Fruit fly (Drosophila melanogaster) whole organism, larva: ENCODE results near the gene Act87E.

ENCODE experiments used
- noc ChIP-seq: fragments of 200-800 bp; sonication (Bioruptor generic); optimal IDR thresholded peaks from 3 replicates; lab custom pipeline; 2019; ENCODE audit warnings: missing biosample characterization, mild to moderate bottlenecking, missing genetic modification characterization, moderate library complexity

Act87E gene

DNA sequence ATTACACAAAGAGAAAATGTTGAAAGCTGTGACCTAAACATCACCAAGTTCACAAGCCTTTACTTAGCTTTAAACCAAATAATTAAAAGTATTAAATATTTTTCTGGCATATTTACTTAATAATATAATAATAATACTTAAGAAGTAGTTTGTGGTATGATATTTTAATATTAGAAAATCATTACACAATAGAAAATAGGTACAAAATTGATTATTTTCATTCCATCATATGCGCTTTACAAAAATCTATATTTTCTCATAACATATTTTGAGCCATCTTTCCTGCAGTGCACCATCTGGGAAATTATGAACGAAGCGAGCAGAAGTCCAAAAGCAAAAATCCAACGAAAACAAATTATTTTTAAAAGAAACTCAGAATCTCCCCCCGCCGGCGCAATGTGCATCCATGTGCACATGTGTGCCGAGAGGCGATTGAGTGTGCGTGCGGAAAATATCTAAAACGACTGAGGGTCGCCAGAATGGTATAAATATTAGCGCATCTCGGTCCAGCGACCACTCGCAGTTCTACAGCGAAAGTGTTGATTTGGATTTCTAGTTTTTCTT, at the start of gene Act87E:
Gene Act87E, plus strand, starts transcription at position 514 of the 564 bp plus-strand sequence.
- peak; percentile 12 for TF ChIP-seq noc (tag; lab: Kevin White, UChicago)

DNA sequence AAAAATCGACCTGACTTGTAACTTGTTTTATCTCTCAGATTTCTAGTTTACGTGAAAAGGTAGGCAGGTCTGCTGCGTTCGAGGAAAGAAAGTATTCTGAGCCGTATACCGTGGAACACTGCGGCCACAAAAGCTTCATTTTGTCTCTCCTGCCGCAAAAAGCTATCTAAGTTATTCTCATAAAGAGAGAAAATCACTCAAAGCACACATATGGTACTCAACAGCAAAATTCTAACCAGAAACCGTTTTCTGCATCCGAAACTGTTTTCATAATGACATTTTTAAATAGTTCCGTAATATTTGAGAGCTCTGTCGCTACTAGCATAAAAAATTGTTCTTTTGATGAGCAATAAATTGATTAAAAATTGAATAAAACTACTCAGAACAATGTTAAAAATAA, 46.1 kb upstream of the Act87E start, which contains the start of the genes CG9813 and CG8870:
Gene CG9813, minus strand, starts transcription at position 101 of the 400 bp plus-strand sequence.
Gene CG8870, plus strand, starts transcription at position 168 of the 400 bp plus-strand sequence.
- TF ChIP-seq noc (tag; lab: Kevin White, UChicago), result no peak

DNA sequence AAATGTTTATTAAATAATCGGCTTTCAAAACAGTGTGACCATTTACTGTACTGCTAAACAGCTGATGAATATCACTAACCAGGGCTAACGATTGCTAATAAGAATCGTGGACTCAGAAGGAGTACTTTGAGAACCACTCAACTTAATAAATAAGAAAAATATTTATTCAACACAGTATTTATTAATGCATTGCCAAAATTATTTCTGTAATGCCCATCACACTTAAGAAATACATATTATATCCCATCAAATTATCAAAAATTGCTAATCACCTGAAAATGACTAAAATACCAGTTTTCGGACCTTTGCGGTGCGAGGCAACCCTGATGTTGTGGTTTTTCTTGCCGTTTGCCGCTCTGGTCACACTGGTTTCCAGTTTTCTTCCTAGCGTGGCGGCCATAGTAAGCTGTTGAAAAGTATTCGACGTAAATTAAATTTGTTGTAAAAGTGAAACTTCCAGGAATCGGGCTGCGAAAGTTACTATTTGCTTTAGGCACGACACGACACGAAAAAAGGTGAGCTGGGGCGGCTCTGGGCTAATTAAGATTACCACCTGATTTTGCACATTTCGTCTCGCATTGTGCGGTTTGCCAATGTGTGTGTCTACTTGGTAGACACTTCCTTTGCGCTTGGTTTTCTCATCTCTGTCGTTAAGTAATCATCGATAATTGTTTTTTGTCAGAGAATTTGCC, 43.9 kb upstream of the Act87E start, which contains the start of the genes mRpS21 and Droj2:
Gene mRpS21, minus strand, starts transcription at position 66 of the 692 bp plus-strand sequence.
Gene Droj2, plus strand, starts transcription at position 363 of the 692 bp plus-strand sequence.
- peak; percentile 32 for TF ChIP-seq noc (tag; lab: Kevin White, UChicago)

DNA sequence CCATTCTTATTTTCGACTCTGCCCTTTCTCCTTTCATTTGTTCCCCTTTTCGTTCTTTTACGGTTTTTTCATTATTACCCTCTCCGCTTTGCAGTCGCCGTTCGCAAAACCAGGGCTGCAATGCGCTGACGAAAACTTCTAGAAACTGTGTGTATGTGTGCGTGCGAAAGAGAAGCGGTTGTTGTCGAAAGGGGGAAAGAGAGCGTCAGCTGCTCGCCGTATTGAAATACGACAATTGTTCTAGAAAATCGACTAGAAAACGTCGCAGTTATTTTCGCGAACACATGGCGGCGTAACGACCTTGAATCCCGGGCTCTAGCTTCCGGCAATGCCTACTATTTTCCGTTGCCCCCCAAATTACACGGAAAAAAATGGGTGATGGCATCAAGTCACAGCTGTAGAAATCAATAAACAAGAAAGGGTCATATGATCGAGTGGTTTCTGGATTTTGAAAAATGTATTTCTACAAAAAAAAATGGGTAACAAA, 43.1 kb upstream of the Act87E start:
- TF ChIP-seq noc (tag; lab: Kevin White, UChicago), result peak; percentile 1

DNA sequence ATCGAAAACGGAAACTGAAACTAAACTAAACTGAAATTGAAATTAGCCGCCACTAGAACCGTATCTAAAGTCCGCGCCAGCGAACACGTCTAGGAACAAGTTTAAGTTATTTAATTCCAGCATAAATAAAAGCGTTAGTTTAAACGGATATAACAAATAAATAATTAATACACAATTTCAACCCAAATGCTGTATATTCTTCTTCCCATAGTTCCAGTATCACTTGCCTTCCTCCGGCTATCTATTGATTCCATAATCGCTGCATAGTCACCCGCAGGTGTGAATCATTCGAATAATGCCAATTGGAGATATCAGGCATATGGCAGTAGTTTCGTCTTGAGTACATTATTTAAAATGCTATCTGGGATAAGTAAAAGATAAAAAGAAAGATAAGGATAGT, 40.7 kb upstream of the Act87E start:
- no peak for TF ChIP-seq noc (tag; lab: Kevin White, UChicago)

DNA sequence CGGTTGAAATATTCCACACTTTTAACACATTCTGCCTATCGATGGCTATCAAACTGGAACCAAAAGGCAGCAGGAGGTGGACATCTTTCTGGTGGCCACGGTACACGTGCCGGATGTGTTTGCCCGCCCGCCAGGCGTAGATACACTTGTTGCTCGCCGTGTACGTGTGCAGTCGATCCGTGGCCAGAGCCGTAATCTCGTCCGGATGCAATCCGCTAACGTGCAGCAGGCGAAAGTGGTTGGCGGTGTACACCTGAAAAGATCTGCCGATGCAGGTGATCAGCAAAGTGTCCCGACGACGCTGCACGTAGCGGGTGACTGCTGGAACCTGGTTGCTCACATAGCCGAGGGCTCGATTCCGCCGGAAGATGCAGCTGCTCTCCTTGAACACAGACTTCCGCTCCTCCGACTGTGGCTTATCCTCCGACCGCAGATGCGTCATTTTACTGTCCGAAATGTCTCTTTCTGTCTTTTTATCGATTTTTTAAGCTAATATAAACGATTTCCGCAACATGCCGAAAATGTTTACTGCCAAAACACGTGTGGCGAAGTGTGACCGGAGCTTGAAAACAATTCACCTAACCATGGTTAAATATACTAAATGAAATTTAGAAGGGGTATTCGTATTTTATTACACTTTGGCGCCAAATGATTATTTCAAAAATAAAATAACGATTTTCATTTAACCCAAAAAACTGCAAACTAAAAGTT, 37.5 kb upstream of the Act87E start, which contains the start of gene CG9799:
Gene CG9799, minus strand, starts transcription at position 550 of the 711 bp plus-strand sequence.
- no peak for TF ChIP-seq noc (tag; lab: Kevin White, UChicago)

DNA sequence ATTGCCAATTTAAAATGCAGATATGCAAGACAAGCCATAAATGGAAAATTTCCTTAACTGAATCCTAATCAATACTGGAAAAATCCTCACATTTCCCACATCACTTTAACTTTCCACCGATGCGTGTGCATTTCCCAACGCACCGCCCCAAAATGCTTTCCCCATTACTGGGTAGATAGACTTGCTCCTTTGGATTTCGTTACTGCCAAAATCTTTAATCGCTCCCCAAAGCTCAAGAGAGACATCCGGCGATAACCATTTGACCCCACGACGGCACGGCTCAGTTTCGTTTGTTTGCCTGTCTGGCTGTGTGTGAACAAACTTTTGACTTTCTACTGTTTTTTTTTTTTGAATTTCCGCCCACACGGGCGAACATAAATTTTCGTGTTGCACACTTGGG, 35.3 kb upstream of the Act87E start:
- no peak for TF ChIP-seq noc (tag; lab: Kevin White, UChicago)

DNA sequence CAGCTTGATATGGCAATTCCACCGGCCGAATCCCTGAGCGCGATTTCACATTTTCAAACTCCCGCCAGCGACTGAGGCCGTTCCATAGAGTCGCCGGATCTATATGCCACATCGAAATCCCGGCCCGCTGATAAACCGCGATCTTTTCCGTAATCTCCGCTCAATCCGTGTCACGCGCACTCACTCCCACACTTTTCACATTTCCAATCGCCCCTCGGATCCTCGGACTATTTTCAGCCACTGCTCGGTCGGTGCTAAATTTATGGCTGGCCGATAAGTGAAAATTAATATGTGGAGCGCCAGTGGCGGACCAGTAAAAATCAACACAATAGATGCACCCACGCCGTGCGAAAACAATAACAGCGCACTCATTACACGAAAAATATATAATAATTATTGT, 32.8 kb upstream of the Act87E start:
- TF ChIP-seq noc (tag; lab: Kevin White, UChicago), result no peak

DNA sequence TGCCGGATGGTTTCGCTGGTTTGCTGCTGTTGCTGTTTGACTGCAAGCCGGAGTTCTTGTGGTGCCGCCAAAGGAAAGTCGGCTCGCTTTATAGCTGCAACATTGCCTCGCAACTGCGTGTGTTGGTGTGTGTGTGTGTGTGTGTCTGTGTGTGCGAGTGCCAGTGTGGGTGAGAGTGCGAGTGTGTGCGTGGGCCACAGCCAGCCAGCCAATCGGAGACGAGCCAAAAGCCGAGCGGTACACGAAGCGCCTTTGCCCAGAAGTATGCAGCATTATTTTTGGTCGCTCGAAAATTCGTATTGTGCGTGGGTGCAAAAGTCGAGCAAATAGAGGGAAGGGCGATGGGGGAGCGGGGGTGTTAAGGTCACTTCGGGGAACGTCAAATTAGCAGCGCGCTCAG, 30.6 kb upstream of the Act87E start, which contains the start of gene CCHa2:
Gene CCHa2, minus strand, starts transcription at position 65 of the 400 bp plus-strand sequence.
- no peak for TF ChIP-seq noc (tag; lab: Kevin White, UChicago)

DNA sequence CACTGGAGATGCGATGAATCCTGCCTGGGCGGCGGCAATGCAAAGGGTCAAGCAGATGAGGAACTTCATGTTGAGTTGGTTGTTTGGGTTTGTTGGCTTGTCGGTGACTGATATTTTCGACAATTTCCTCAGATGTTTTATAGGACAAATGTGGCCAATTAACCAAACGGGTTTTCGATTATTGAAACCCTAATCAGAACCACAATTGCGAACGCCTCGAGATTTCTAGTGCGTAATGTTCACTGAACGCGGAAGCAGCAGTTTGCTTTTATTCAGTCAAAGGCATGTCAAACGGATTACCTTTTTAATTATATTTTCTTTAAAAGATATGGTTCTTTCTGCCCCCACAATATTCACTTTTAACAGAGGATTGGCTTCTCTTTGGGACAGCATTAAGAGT, 28.7 kb upstream of the Act87E start, which contains the start of gene CG14374:
Gene CG14374, minus strand, starts transcription at position 101 of the 400 bp plus-strand sequence.
- TF ChIP-seq noc (tag; lab: Kevin White, UChicago), result no peak

DNA sequence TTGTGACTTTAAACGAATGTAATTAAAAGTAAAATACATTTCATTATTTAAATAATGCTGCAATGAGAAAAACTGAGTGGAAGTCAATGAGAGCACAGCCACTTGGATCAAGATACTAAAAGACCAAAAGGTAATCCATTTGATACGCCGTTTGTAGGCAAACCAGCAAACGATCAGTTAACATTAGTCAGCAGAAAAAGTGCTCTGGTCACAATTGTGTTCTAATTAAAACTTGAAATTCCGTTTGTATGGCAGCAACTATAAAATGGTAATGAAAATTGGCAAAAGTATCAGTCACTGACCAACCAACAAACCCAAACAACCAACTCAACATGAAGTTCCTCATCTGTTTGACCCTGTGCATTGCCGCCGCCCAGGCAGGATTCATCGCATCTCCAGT, 28.2 kb upstream of the Act87E start, which contains the start of gene CG14377:
Gene CG14377, plus strand, starts transcription at position 301 of the 400 bp plus-strand sequence.
- TF ChIP-seq noc (tag; lab: Kevin White, UChicago), result no peak

DNA sequence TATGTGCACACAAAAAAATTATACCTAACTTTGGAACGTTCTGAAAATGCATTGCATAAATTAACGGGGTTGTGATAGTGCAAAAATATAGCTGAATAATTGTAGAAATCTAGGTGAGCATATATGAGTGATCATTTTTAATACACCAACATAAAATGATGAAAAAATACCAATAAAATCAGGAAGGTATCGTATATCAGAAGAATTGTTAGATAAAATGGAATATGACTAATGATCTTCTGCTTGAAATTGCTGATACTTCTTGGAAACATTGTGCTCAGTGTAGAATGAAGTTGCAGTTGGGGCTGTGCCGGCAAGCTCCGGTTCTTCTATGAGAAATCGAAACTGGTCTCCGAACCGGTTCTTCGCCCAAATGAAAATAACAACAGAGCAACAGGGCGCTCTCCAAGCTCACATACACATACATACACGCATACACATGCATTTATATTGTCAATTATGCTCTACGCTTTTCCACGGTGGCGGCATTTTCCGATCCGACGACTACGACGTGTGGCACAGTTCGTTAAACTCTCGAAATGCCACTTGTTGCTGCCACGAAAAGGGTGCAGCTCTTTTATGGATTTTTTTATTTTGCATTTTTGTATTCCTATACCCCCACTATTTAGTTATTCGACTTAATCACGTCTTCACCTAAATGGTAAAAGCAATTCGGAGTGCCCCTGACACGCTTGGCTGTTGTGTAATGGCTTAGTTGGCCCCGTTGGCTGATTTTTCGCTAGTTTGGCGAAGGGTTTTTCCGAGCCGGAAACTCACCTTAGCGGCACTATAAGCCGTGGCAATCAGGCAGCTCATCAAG, 24.7 kb upstream of the Act87E start:
- peak; percentile 94 for TF ChIP-seq noc (tag; lab: Kevin White, UChicago)

DNA sequence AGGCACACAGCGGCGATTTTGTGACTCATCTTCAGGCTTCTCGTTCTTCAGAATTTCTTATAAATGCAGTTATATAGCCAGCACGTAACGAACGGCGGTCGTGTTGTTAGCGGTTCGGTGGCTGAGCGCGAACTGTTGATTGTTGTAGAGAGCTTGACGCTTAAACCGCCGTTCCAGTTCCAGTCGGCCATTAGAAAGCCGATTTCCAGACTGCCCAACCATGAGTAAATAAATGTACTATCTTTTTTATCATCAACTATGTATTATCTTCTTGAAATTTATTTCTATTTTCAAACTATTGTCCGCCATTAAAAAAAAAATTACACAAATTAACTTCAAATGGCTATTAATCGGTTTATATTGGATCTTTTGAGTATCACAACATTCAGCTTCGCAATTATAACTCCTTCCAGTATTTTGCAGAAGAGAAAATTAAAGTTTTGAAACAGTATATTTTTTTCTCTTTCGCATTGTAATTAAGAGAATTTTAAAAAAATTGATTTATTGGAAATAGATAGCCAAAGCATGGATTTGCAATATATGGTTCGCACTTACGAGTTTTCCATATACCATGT, 24.0 kb upstream of the Act87E start, which contains the start of gene GILT1:
Gene GILT1, minus strand, starts transcription at position 141 of the 575 bp plus-strand sequence.
- TF ChIP-seq noc (tag; lab: Kevin White, UChicago), result no peak

DNA sequence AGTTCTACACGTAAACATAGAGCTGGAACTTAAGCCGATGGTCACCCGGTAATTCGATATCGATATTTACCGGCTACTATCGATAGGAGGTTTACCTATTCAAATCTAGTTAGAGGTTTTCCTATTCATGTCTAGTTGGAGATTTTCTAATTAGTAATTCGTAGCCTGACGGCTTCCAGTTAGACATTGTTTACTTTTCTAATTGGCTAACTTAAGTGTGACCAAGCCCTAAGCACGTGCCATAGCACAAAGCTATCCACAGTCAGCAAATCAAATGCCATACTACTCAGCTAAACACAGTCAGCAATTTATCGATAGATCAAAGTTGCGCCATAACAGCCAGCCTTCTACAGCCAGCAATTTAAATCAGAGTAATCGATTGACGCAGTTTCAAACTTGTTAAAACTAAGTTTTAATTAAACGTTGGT, 22.7 kb upstream of the Act87E start, which contains the start of gene Dpm3:
Gene Dpm3, minus strand, starts transcription at position 20 of the 428 bp plus-strand sequence.
- TF ChIP-seq noc (tag; lab: Kevin White, UChicago), result no peak
